Fruit fly (Drosophila melanogaster) whole organism, prepupa: Measurements from ENCODE around the gene CycE.
"Not testable (repeated sequence)": the region's sequence is repeated elsewhere in the genome, so short reads cannot be mapped to it uniquely, and the experiment has no call there.

ENCODE experiments used
- CG11294 ChIP-seq: fragments of 200-800 bp; sonication (Bioruptor generic); IDR thresholded peaks from 2 replicates; pipeline ENCODE4 v1.3.6; 2022; ENCODE audit warnings: missing biosample characterization, missing genetic modification characterization
- CG6163 ChIP-seq: fragments of 200-800 bp; sonication (Bioruptor generic); IDR thresholded peaks from 3 replicates; pipeline ENCODE4 v1.3.6; 2022; ENCODE audit warnings: missing biosample characterization, missing genetic modification characterization
- CG6792 ChIP-seq: fragments of 200-800 bp; sonication (Bioruptor generic); optimal IDR thresholded peaks from 3 replicates; lab custom pipeline; 2016; ENCODE audit warnings: missing biosample characterization, missing genetic modification characterization
- CG6808 ChIP-seq: fragments of 200-800 bp; sonication (Bioruptor generic); optimal IDR thresholded peaks from 3 replicates; lab custom pipeline; 2017; ENCODE audit warnings: missing biosample characterization, missing genetic modification characterization, mild to moderate bottlenecking, moderate library complexity, missing genetic modification reagents
- CG8632 ChIP-seq: fragments of 200-800 bp; sonication (Bioruptor generic); optimal IDR thresholded peaks from 3 replicates; lab custom pipeline; 2016; ENCODE audit warnings: missing biosample characterization, missing genetic modification characterization
- Eip78C ChIP-seq: fragments of 200-800 bp; sonication (Bioruptor generic); peaks from one replicate; lab custom pipeline; 2016; ENCODE audit warnings: missing biosample characterization, missing genetic modification characterization
- Eip93F ChIP-seq: fragments of 200-800 bp; sonication (Bioruptor generic); optimal IDR thresholded peaks from 2 replicates; lab custom pipeline; 2016; ENCODE audit warnings: missing biosample characterization, mild to moderate bottlenecking, missing genetic modification characterization
- Sox102F ChIP-seq: fragments of 200-800 bp; sonication (Bioruptor generic); optimal IDR thresholded peaks from 2 replicates; lab custom pipeline; 2016; ENCODE audit warnings: missing biosample characterization, mild to moderate bottlenecking, missing genetic modification characterization
- dsx ChIP-seq: fragments of 200-800 bp; optimal IDR thresholded peaks from 3 replicates; lab custom pipeline; 2019; ENCODE audit warnings: missing biosample characterization, mild to moderate bottlenecking, missing genetic modification characterization, moderate library complexity; ENCODE audit not compliant: poor library complexity, severe bottlenecking
- eg ChIP-seq: fragments of 200-800 bp; sonication (Bioruptor generic); IDR thresholded peaks from 3 replicates; pipeline ENCODE4 v1.3.6; 2022; ENCODE audit warnings: missing biosample characterization, missing genetic modification characterization
- esn ChIP-seq: fragments of 200-800 bp; sonication (Bioruptor generic); optimal IDR thresholded peaks from 2 replicates; lab custom pipeline; 2016; ENCODE audit warnings: missing biosample characterization, mild to moderate bottlenecking, missing genetic modification characterization, moderate library complexity
- spab ChIP-seq: fragments of 200-800 bp; sonication (Bioruptor generic); optimal IDR thresholded peaks from 2 replicates; lab custom pipeline; 2017; ENCODE audit warnings: missing biosample characterization, mild to moderate bottlenecking, missing genetic modification characterization, missing genetic modification reagents

DNA sequence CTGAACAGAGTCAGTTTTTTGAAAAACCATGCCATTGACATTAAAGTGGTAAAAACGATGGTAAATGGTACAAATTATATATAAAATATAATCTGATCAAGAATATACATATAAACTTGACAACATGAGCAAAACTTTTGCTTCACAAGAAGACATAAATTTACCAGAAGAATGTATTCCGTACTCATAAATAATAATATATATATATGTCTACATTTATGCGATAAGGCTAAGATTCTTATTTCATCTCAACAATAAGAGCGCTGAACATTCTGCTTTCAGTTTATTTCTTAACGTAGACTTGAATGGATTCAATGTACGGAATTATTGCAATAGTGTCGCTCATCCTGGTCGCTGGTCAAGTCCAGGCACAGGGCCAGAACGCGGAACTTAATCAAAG, 52.2 kb downstream of the CycE start, which contains the start of gene CG31780:
- not testable (repeated sequence) for TF ChIP-seq CG11294; Eip93F; eg (GFP tag; lab: Robert Waterston, UW); esn (GFP tag; lab: Kevin White, UChicago); CG6163 (GFP tag; lab: Robert Waterston, UW); dsx (GFP tag; lab: Kevin White, UChicago); spab (GFP tag; lab: Kevin White, UChicago); Sox102F (GFP tag; lab: Kevin White, UChicago); CG6808 (GFP tag; lab: Kevin White, UChicago); Eip78C; CG8632 (GFP tag; lab: Kevin White, UChicago); CG6792 (GFP tag; lab: Kevin White, UChicago)
